Worm (Caenorhabditis elegans) whole organism, late embryonic: ENCODE results near the gene R09F10.5.

Experiments
- T23F11.4 ChIP-seq: fragments of 200-800 bp; sonication (Bioruptor generic); optimal IDR thresholded peaks from 2 replicates; lab custom pipeline; 2018; ENCODE audit warnings: mild to moderate bottlenecking, missing genetic modification characterization, missing compliant biosample characterization
- ceh-48 ChIP-seq: sonication (generic microtip); optimal IDR thresholded peaks from 2 replicates; lab custom pipeline; 2016; ENCODE audit warnings: missing genetic modification characterization, inconsistent platforms, missing compliant biosample characterization
- ceh-6 ChIP-seq: fragments of 200-800 bp; sonication (Bioruptor generic); optimal IDR thresholded peaks from 2 replicates; lab custom pipeline; 2018; ENCODE audit warnings: mild to moderate bottlenecking, missing genetic modification characterization, missing compliant biosample characterization
- fkh-10 ChIP-seq: fragments of 150-350 bp; optimal IDR thresholded peaks from 2 replicates; lab custom pipeline; 2014; ENCODE audit warnings: missing biosample characterization, missing genetic modification reagents, missing genetic modification characterization
- madf-2 ChIP-seq: sonication (generic microtip); optimal IDR thresholded peaks from 2 replicates; lab custom pipeline; 2017; ENCODE audit warnings: missing genetic modification characterization, missing compliant biosample characterization
- odd-2 ChIP-seq: sonication (generic microtip); optimal IDR thresholded peaks from 2 replicates; lab custom pipeline; 2017; ENCODE audit warnings: antibody characterized with exemption, mild to moderate bottlenecking, missing genetic modification characterization, missing compliant biosample characterization
- pha-2 ChIP-seq: sonication (generic microtip); optimal IDR thresholded peaks from 2 replicates; lab custom pipeline; 2017; ENCODE audit warnings: mild to moderate bottlenecking, missing genetic modification characterization, missing compliant biosample characterization
- ref-2 ChIP-seq: sonication (generic microtip); optimal IDR thresholded peaks from 2 replicates; lab custom pipeline; 2016; ENCODE audit warnings: missing genetic modification characterization, missing compliant biosample characterization
- sdc-2 ChIP-seq: sonication (generic microtip); optimal IDR thresholded peaks from 2 replicates; lab custom pipeline; 2016; ENCODE audit warnings: missing genotype, missing genetic modification characterization, missing compliant biosample characterization
- unc-55 ChIP-seq: sonication (generic microtip); optimal IDR thresholded peaks from 2 replicates; lab custom pipeline; 2017; ENCODE audit warnings: missing biosample characterization, missing genetic modification reagents, missing genetic modification characterization

DNA sequence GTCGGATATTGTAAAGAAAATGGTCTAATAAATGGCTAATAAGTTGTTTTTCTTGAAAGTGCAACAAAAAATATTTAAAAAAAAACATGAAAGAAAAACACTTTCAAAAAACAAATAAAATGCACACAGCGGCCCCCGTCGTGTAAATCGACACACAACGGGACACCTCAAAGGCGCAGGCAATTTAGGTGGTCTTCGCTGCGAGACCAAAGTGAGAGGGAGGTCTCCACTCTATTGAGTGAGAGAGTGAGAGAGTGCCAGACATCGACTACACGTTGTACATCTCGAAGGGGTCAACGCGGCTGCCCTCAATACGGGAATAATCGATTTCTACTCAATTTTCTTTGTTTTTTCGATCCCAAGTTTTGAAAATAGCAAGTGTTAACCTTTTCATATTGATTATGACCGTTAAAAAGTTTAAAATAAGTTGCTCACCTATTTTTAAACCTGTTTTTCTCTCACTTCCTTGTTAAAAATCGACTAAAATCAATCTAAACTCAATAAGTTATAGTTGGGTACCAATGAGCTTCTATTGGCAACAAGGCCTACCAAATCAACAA, 20.7 kb downstream of the R09F10.5 start, which contains the start of gene sec-16A.2:
- TF ChIP-seq odd-2 (tag; lab: Kevin White, UChicago) (no peak), fkh-10 (GFP tag; lab: Kevin White, UChicago) (no peak), ceh-6 (GFP tag; lab: Kevin White, UChicago) (no peak), madf-2 (tag; lab: Kevin White, UChicago) (no peak), sdc-2 (tag; lab: Kevin White, UChicago) (peak; percentile 49), pha-2 (tag; lab: Kevin White, UChicago) (no peak), ceh-48 (tag; lab: Kevin White, UChicago) (peak; percentile 16), T23F11.4 (GFP tag; lab: Kevin White, UChicago) (no peak), ref-2 (tag; lab: Kevin White, UChicago) (peak; percentile 77), unc-55 (peak; percentile 77)
